Fruit fly (Drosophila melanogaster) whole organism, pupa: ENCODE results near the gene CG11248.
A peak's percentile ranks its signal among the peaks of the same experiment; 100 is the strongest.

Experiments
- CG10348 ChIP-seq: fragments of 200-800 bp; sonication (Bioruptor generic); IDR thresholded peaks from 2 replicates; pipeline ENCODE4 v1.3.6; 2022; ENCODE audit warnings: missing biosample characterization, missing genetic modification characterization
- CG12605 ChIP-seq: fragments of 200-800 bp; sonication (Bioruptor generic); IDR thresholded peaks from 2 replicates; pipeline ENCODE4 v1.3.6; 2022; ENCODE audit warnings: missing biosample characterization, missing genetic modification characterization
- CG13204 ChIP-seq: fragments of 200-800 bp; sonication (Bioruptor generic); optimal IDR thresholded peaks from 2 replicates; lab custom pipeline; 2018; ENCODE audit warnings: missing biosample characterization, mild to moderate bottlenecking, missing genetic modification characterization, moderate library complexity
- CG14655 ChIP-seq: fragments of 200-800 bp; sonication (Bioruptor generic); optimal IDR thresholded peaks from 3 replicates; lab custom pipeline; 2017; ENCODE audit warnings: mild to moderate bottlenecking, missing biosample characterization, missing genetic modification reagents, missing genetic modification characterization
- CG15710 ChIP-seq: fragments of 200-800 bp; sonication (Bioruptor generic); optimal IDR thresholded peaks from 2 replicates; lab custom pipeline; 2018; ENCODE audit warnings: missing biosample characterization, mild to moderate bottlenecking, missing genetic modification characterization, moderate library complexity
- CG17806 ChIP-seq: fragments of 200-800 bp; sonication (Bioruptor generic); optimal IDR thresholded peaks from 2 replicates; lab custom pipeline; 2018; ENCODE audit warnings: missing biosample characterization, mild to moderate bottlenecking, missing genetic modification characterization, moderate library complexity
- CG32121 ChIP-seq: fragments of 200-800 bp; sonication (Bioruptor generic); IDR thresholded peaks from 2 replicates; pipeline ENCODE4 v1.3.6; 2022; ENCODE audit warnings: missing biosample characterization, missing genetic modification characterization
- CG34367 ChIP-seq: fragments of 200-800 bp; sonication (Bioruptor generic); optimal IDR thresholded peaks from 2 replicates; lab custom pipeline; 2018; ENCODE audit warnings: missing biosample characterization, mild to moderate bottlenecking, missing genetic modification characterization
- CG4496 ChIP-seq: fragments of 200-800 bp; sonication (Bioruptor generic); IDR thresholded peaks from 3 replicates; pipeline ENCODE4 v1.3.6; 2022; ENCODE audit warnings: missing biosample characterization, missing genetic modification characterization
- CG8159 ChIP-seq: fragments of 200-800 bp; sonication (Bioruptor generic); optimal IDR thresholded peaks from 3 replicates; lab custom pipeline; 2018; ENCODE audit warnings: missing biosample characterization, mild to moderate bottlenecking, missing genetic modification characterization, moderate library complexity
- CG8301 ChIP-seq: fragments of 200-800 bp; sonication (Bioruptor generic); optimal IDR thresholded peaks from 2 replicates; lab custom pipeline; 2018; ENCODE audit warnings: missing biosample characterization, mild to moderate bottlenecking, missing genetic modification characterization
- CG9948 ChIP-seq: fragments of 200-800 bp; sonication (Bioruptor generic); optimal IDR thresholded peaks from 2 replicates; lab custom pipeline; 2018; ENCODE audit warnings: missing biosample characterization, mild to moderate bottlenecking, missing genetic modification characterization, moderate library complexity
- D1 ChIP-seq: fragments of 200-800 bp; sonication (Bioruptor generic); optimal IDR thresholded peaks from 2 replicates; lab custom pipeline; 2018; ENCODE audit warnings: missing biosample characterization, mild to moderate bottlenecking, missing genetic modification characterization, moderate library complexity
- EcR ChIP-seq: fragments of 200-800 bp; sonication (Bioruptor generic); optimal IDR thresholded peaks from 3 replicates; lab custom pipeline; 2019; ENCODE audit warnings: missing biosample characterization, missing genetic modification characterization, mild to moderate bottlenecking, moderate library complexity, missing genetic modification reagents
- Ets98B ChIP-seq: fragments of 200-800 bp; sonication (Bioruptor generic); IDR thresholded peaks from 2 replicates; pipeline ENCODE4 v1.3.6; 2022; ENCODE audit warnings: missing biosample characterization, missing genetic modification characterization
- Pif1A ChIP-seq: fragments of 200-800 bp; sonication (Bioruptor generic); optimal IDR thresholded peaks from 3 replicates; lab custom pipeline; 2016; ENCODE audit warnings: missing biosample characterization, missing genetic modification characterization
- Pif1B ChIP-seq: fragments of 200-800 bp; sonication (Bioruptor generic); optimal IDR thresholded peaks from 3 replicates; lab custom pipeline; 2016; ENCODE audit warnings: missing biosample characterization, missing genetic modification characterization
- Snoo ChIP-seq: fragments of 200-800 bp; sonication (Bioruptor generic); optimal IDR thresholded peaks from 3 replicates; lab custom pipeline; 2017; ENCODE audit warnings: missing biosample characterization, mild to moderate bottlenecking, missing genetic modification characterization, inconsistent platforms
- fd96Ca ChIP-seq: fragments of 200-800 bp; sonication (Bioruptor generic); IDR thresholded peaks from 3 replicates; pipeline ENCODE4 v1.3.6; 2022; ENCODE audit warnings: missing biosample characterization, missing genetic modification characterization
- gl ChIP-seq: fragments of 200-800 bp; sonication (Bioruptor generic); optimal IDR thresholded peaks from 2 replicates; lab custom pipeline; 2018; ENCODE audit warnings: missing biosample characterization, mild to moderate bottlenecking, missing genetic modification characterization
- rn ChIP-seq: fragments of 200-800 bp; sonication (Bioruptor generic); IDR thresholded peaks from 2 replicates; pipeline ENCODE4 v1.3.6; 2022; ENCODE audit warnings: missing biosample characterization, missing genetic modification characterization

The CG11248 gene

dm6 chr3L:21715974-21716373, 36.1 kb downstream of the CG11248 start:
- TF ChIP-seq CG8159 (tag; lab: Kevin White, UChicago) (peak; percentile 43), CG9948 (tag; lab: Kevin White, UChicago) (peak; percentile 45), rn (GFP tag; lab: Robert Waterston, UW) (no peak), Ets98B (GFP tag; lab: Robert Waterston, UW) (no peak), CG34367 (peak; percentile 16), CG15710 (tag; lab: Kevin White, UChicago) (peak; percentile 36), Pif1A (peak; percentile 35), CG8301 (tag; lab: Kevin White, UChicago) (peak; percentile 56), CG17806 (tag; lab: Kevin White, UChicago) (peak; percentile 46), Pif1B (no peak), CG32121 (no peak), EcR (GFP tag; lab: Kevin White, UChicago) (no peak), CG14655 (GFP tag; lab: Kevin White, UChicago) (peak; percentile 70), Snoo (no peak), fd96Ca (GFP tag; lab: Robert Waterston, UW) (no peak), gl (tag; lab: Kevin White, UChicago) (no peak)

- TF ChIP-seq CG8159 (tag; lab: Kevin White, UChicago): no peak
- TF ChIP-seq CG34367: no peak
- no peak for TF ChIP-seq EcR (GFP tag; lab: Kevin White, UChicago)
- no peak for TF ChIP-seq CG12605 (GFP tag; lab: Robert Waterston, UW)
Observed at dm6 chr3L:21718233-21718632, 38.4 kb downstream of the CG11248 start.

- TF ChIP-seq CG17806 (tag; lab: Kevin White, UChicago): peak; percentile 79
- peak; percentile 36 for TF ChIP-seq gl (tag; lab: Kevin White, UChicago)
- TF ChIP-seq CG9948 (tag; lab: Kevin White, UChicago): peak; percentile 73
- no peak for TF ChIP-seq CG12605 (GFP tag; lab: Robert Waterston, UW)
- no peak for TF ChIP-seq Ets98B (GFP tag; lab: Robert Waterston, UW)
- peak; percentile 74 for TF ChIP-seq CG34367
- TF ChIP-seq CG8159 (tag; lab: Kevin White, UChicago): peak; percentile 79
- TF ChIP-seq Pif1B: peak; percentile 65
- TF ChIP-seq CG32121: no peak
- TF ChIP-seq Pif1A: peak; percentile 60
- no peak for TF ChIP-seq CG4496 (GFP tag; lab: Robert Waterston, UW)
- no peak for TF ChIP-seq CG13204
- TF ChIP-seq CG10348 (GFP tag; lab: Robert Waterston, UW): no peak
- peak; percentile 72 for TF ChIP-seq CG14655 (GFP tag; lab: Kevin White, UChicago)
- peak; percentile 12 for TF ChIP-seq D1 (tag; lab: Kevin White, UChicago)
- TF ChIP-seq CG8301 (tag; lab: Kevin White, UChicago): peak; percentile 27
- TF ChIP-seq CG15710 (tag; lab: Kevin White, UChicago): peak; percentile 63
- no peak for TF ChIP-seq rn (GFP tag; lab: Robert Waterston, UW)
Observed at dm6 chr3L:21720869-21721268, 41.0 kb downstream of the CG11248 start.

- no peak for TF ChIP-seq fd96Ca (GFP tag; lab: Robert Waterston, UW)
- TF ChIP-seq CG10348 (GFP tag; lab: Robert Waterston, UW): no peak
- TF ChIP-seq gl (tag; lab: Kevin White, UChicago): no peak
- no peak for TF ChIP-seq Pif1B
Observed at dm6 chr3L:21727013-21727727, 47.3 kb downstream of the CG11248 start.

dm6 chr3L:21727728-21728124, 47.9 kb downstream of the CG11248 start:
- no peak for TF ChIP-seq CG13204
- no peak for TF ChIP-seq CG34367
- no peak for TF ChIP-seq Snoo
- TF ChIP-seq CG4496 (GFP tag; lab: Robert Waterston, UW): no peak
- no peak for TF ChIP-seq Pif1A
- TF ChIP-seq CG10348 (GFP tag; lab: Robert Waterston, UW): no peak

- TF ChIP-seq CG17806 (tag; lab: Kevin White, UChicago): peak; percentile 78
- no peak for TF ChIP-seq CG13204
- TF ChIP-seq rn (GFP tag; lab: Robert Waterston, UW): peak; percentile 87
- TF ChIP-seq CG10348 (GFP tag; lab: Robert Waterston, UW): peak; percentile 83
- peak; percentile 89 for TF ChIP-seq Ets98B (GFP tag; lab: Robert Waterston, UW)
- TF ChIP-seq CG15710 (tag; lab: Kevin White, UChicago): peak; percentile 81
- TF ChIP-seq fd96Ca (GFP tag; lab: Robert Waterston, UW): peak; percentile 94
- TF ChIP-seq CG12605 (GFP tag; lab: Robert Waterston, UW): peak; percentile 63; the same call in 1 of the 2 replicates
- peak; percentile 87 for TF ChIP-seq CG32121
- TF ChIP-seq CG8301 (tag; lab: Kevin White, UChicago): peak; percentile 80
- peak; percentile 81 for TF ChIP-seq CG9948 (tag; lab: Kevin White, UChicago)
- peak; percentile 77 for TF ChIP-seq CG34367
- TF ChIP-seq CG14655 (GFP tag; lab: Kevin White, UChicago): peak; percentile 79
- peak; percentile 92 for TF ChIP-seq CG4496 (GFP tag; lab: Robert Waterston, UW)
- no peak for TF ChIP-seq EcR (GFP tag; lab: Kevin White, UChicago)
- peak; percentile 75 for TF ChIP-seq CG8159 (tag; lab: Kevin White, UChicago)
- TF ChIP-seq D1 (tag; lab: Kevin White, UChicago): peak; percentile 63
- TF ChIP-seq gl (tag; lab: Kevin White, UChicago): peak; percentile 44
- TF ChIP-seq Pif1B: peak; percentile 68
- peak; percentile 82 for TF ChIP-seq Pif1A
- TF ChIP-seq Snoo: peak; percentile 74
- TF ChIP-seq, all 21 proteins: peak for 19
Observed at dm6 chr3L:21728616-21729047, 48.8 kb downstream of the CG11248 start, which contains the start of the genes CG11247 and Polr2H. Gene CG11247, minus strand, starts transcription at chr3L:21728806. Gene Polr2H, plus strand, starts transcription at chr3L:21728932.
